Fruit fly (Drosophila melanogaster) whole organism, adult: ENCODE measurements around the gene spirit.

Experiments
- CG11617 ChIP-seq: fragments of 200-800 bp; sonication (Bioruptor generic); optimal IDR thresholded peaks from 2 replicates; lab custom pipeline; 2017; ENCODE audit warnings: mild to moderate bottlenecking, missing biosample characterization, missing genetic modification reagents, missing genetic modification characterization
- CG12768 ChIP-seq: fragments of 200-800 bp; sonication (Bioruptor generic); optimal IDR thresholded peaks from 2 replicates; lab custom pipeline; 2017; ENCODE audit warnings: missing biosample characterization, missing genetic modification characterization, mild to moderate bottlenecking, moderate library complexity, missing genetic modification reagents
- CG14711 ChIP-seq: fragments of 200-800 bp; sonication (Bioruptor generic); optimal IDR thresholded peaks from 2 replicates; lab custom pipeline; 2018; ENCODE audit warnings: missing biosample characterization, mild to moderate bottlenecking, missing genetic modification characterization, moderate library complexity
- CG1620 ChIP-seq: fragments of 200-800 bp; sonication (Bioruptor generic); optimal IDR thresholded peaks from 2 replicates; lab custom pipeline; 2016; ENCODE audit warnings: missing biosample characterization, missing genetic modification characterization
- CG33017 ChIP-seq: fragments of 200-800 bp; sonication (Bioruptor generic); optimal IDR thresholded peaks from 2 replicates; lab custom pipeline; 2018; ENCODE audit warnings: missing biosample characterization, mild to moderate bottlenecking, missing genetic modification characterization, moderate library complexity
- CG5204 ChIP-seq: fragments of 200-800 bp; sonication (Bioruptor generic); optimal IDR thresholded peaks from 2 replicates; lab custom pipeline; 2016; ENCODE audit warnings: missing biosample characterization, missing genetic modification characterization
- CG7045 ChIP-seq: fragments of 200-800 bp; sonication (Bioruptor generic); optimal IDR thresholded peaks from 2 replicates; lab custom pipeline; 2017; ENCODE audit warnings: missing biosample characterization, mild to moderate bottlenecking, missing genetic modification characterization
- CG7101 ChIP-seq: fragments of 200-800 bp; sonication (Bioruptor generic); optimal IDR thresholded peaks from 2 replicates; lab custom pipeline; 2018; ENCODE audit warnings: missing biosample characterization, mild to moderate bottlenecking, missing genetic modification characterization, moderate library complexity
- Clk ChIP-seq: fragments of 200-800 bp; sonication (Bioruptor generic); optimal IDR thresholded peaks from 2 replicates; lab custom pipeline; 2017; ENCODE audit warnings: missing biosample characterization, missing genetic modification characterization
- Crg-1 ChIP-seq: fragments of 200-800 bp; sonication (Bioruptor generic); optimal IDR thresholded peaks from 2 replicates; lab custom pipeline; 2016; ENCODE audit warnings: missing biosample characterization, missing genetic modification characterization
- Hr96 ChIP-seq: fragments of 200-800 bp; sonication (Bioruptor generic); optimal IDR thresholded peaks from 2 replicates; lab custom pipeline; 2016; ENCODE audit warnings: missing biosample characterization, missing genetic modification characterization
- Mnt ChIP-seq: fragments of 200-800 bp; sonication (Bioruptor generic); optimal IDR thresholded peaks from 2 replicates; lab custom pipeline; 2016; ENCODE audit warnings: missing biosample characterization, mild to moderate bottlenecking, missing genetic modification characterization
- bab1 ChIP-seq: fragments of 200-800 bp; sonication (Bioruptor generic); optimal IDR thresholded peaks from 3 replicates; lab custom pipeline; 2019; ENCODE audit warnings: missing biosample characterization, mild to moderate bottlenecking, missing genetic modification characterization, moderate library complexity
- cic ChIP-seq: fragments of 200-800 bp; sonication (Bioruptor generic); optimal IDR thresholded peaks from 2 replicates; lab custom pipeline; 2017; ENCODE audit warnings: missing biosample characterization, mild to moderate bottlenecking, missing genetic modification characterization, moderate library complexity
- cnc ChIP-seq, 2 experiments: fragments of >200 bp; optimal IDR thresholded peaks; 2 replicates each; lab custom pipeline; 2017
- kay ChIP-seq: fragments of 200-800 bp; sonication (Bioruptor generic); peaks from one replicate; lab custom pipeline; 2016; ENCODE audit warnings: missing biosample characterization, missing genetic modification characterization, borderline replicate concordance
- ovo ChIP-seq: fragments of 200-800 bp; sonication (Bioruptor generic); optimal IDR thresholded peaks from 2 replicates; lab custom pipeline; 2016; ENCODE audit warnings: missing biosample characterization, missing genetic modification characterization
- pad ChIP-seq: fragments of 200-800 bp; sonication (Bioruptor generic); optimal IDR thresholded peaks from 3 replicates; lab custom pipeline; 2017; ENCODE audit warnings: missing biosample characterization, missing genetic modification characterization, mild to moderate bottlenecking, moderate library complexity, missing genetic modification reagents
- tj ChIP-seq: fragments of 200-800 bp; sonication (Bioruptor generic); optimal IDR thresholded peaks from 3 replicates; lab custom pipeline; 2017; ENCODE audit warnings: missing biosample characterization, mild to moderate bottlenecking, missing genetic modification characterization, moderate library complexity
- toe ChIP-seq: fragments of 200-800 bp; sonication (Bioruptor generic); optimal IDR thresholded peaks from 2 replicates; lab custom pipeline; 2016; ENCODE audit warnings: missing biosample characterization, missing genetic modification characterization

spirit gene

dm6 chrX:8558762-8559172 lies 14.6 kb downstream of the spirit start, which contains the start of gene IntS4:
IntS4 (minus strand) TSS chrX:8558781.
- TF ChIP-seq Mnt (GFP tag; lab: Kevin White, UChicago) (peak; percentile 90), cic (GFP tag; lab: Kevin White, UChicago) (peak; percentile 20), pad (GFP tag; lab: Kevin White, UChicago) (peak; percentile 68), ovo (GFP tag; lab: Kevin White, UChicago) (peak; percentile 74), CG5204 (no peak), CG33017 (peak; percentile 37), Hr96 (GFP tag; lab: Kevin White, UChicago) (no peak), CG11617 (GFP tag; lab: Kevin White, UChicago) (peak; percentile 75), CG12768 (GFP tag; lab: Kevin White, UChicago) (peak; percentile 52), toe (GFP tag; lab: Kevin White, UChicago) (no peak), Crg-1 (peak; percentile 79), Clk (peak; percentile 6), kay (GFP tag; lab: Kevin White, UChicago) (peak; percentile 55), CG7101 (tag; lab: Kevin White, UChicago) (peak; percentile 82), CG7045 (GFP tag; lab: Kevin White, UChicago) (peak; percentile 28), CG14711 (peak; percentile 77), cnc (optimal IDR thresholded peaks at IDR 0.05; lab: Kevin White, UChicago) (no peak), tj (GFP tag; lab: Kevin White, UChicago) (peak; percentile 59), bab1 (GFP tag; lab: Kevin White, UChicago) (peak; percentile 88), CG1620 (GFP tag; lab: Kevin White, UChicago) (peak; percentile 80)

- TF ChIP-seq Hr96 (GFP tag; lab: Kevin White, UChicago) (no peak), ovo (GFP tag; lab: Kevin White, UChicago) (no peak), CG12768 (GFP tag; lab: Kevin White, UChicago) (no peak), tj (GFP tag; lab: Kevin White, UChicago) (no peak), pad (GFP tag; lab: Kevin White, UChicago) (no peak), toe (GFP tag; lab: Kevin White, UChicago) (no peak), CG1620 (GFP tag; lab: Kevin White, UChicago) (no peak), Crg-1 (no peak), kay (GFP tag; lab: Kevin White, UChicago) (no peak), CG14711 (no peak), Mnt (GFP tag; lab: Kevin White, UChicago) (no peak), Clk (no peak), cic (GFP tag; lab: Kevin White, UChicago) (no peak), CG11617 (GFP tag; lab: Kevin White, UChicago) (no peak), CG7101 (tag; lab: Kevin White, UChicago) (no peak), CG7045 (GFP tag; lab: Kevin White, UChicago) (no peak)
These were observed 19.1 kb downstream of the spirit start for dm6 chrX:8554303-8554702.

dm6 chrX:8542728-8543127 lies 30.7 kb downstream of the spirit start:
- TF ChIP-seq bab1 (GFP tag; lab: Kevin White, UChicago) (no peak), CG11617 (GFP tag; lab: Kevin White, UChicago) (no peak), cnc (optimal IDR thresholded peaks at IDR 0.05; lab: Kevin White, UChicago) (no peak), CG33017 (no peak), CG14711 (no peak), tj (GFP tag; lab: Kevin White, UChicago) (no peak), toe (GFP tag; lab: Kevin White, UChicago) (no peak), CG1620 (GFP tag; lab: Kevin White, UChicago) (no peak), CG7101 (tag; lab: Kevin White, UChicago) (no peak), Clk (no peak), Hr96 (GFP tag; lab: Kevin White, UChicago) (no peak), Mnt (GFP tag; lab: Kevin White, UChicago) (no peak), ovo (GFP tag; lab: Kevin White, UChicago) (no peak), CG5204 (no peak), kay (GFP tag; lab: Kevin White, UChicago) (no peak)

- TF ChIP-seq CG7045 (GFP tag; lab: Kevin White, UChicago) (no peak), CG14711 (no peak), CG7101 (tag; lab: Kevin White, UChicago) (no peak), Mnt (GFP tag; lab: Kevin White, UChicago) (no peak), CG11617 (GFP tag; lab: Kevin White, UChicago) (no peak), kay (GFP tag; lab: Kevin White, UChicago) (no peak)
These were observed 31.4 kb downstream of the spirit start for dm6 chrX:8541985-8542384.

dm6 chrX:8538993-8539392 lies 34.4 kb downstream of the spirit start:
- TF ChIP-seq CG7045 (GFP tag; lab: Kevin White, UChicago) (no peak), Clk (no peak), toe (GFP tag; lab: Kevin White, UChicago) (no peak), CG12768 (GFP tag; lab: Kevin White, UChicago) (no peak), Crg-1 (no peak), kay (GFP tag; lab: Kevin White, UChicago) (no peak), tj (GFP tag; lab: Kevin White, UChicago) (no peak), bab1 (GFP tag; lab: Kevin White, UChicago) (no peak), CG11617 (GFP tag; lab: Kevin White, UChicago) (no peak), CG33017 (no peak), CG14711 (no peak), Mnt (GFP tag; lab: Kevin White, UChicago) (no peak), pad (GFP tag; lab: Kevin White, UChicago) (no peak), CG5204 (no peak)

- TF ChIP-seq CG14711 (no peak), CG1620 (GFP tag; lab: Kevin White, UChicago) (no peak), toe (GFP tag; lab: Kevin White, UChicago) (no peak)
These were observed 35.2 kb downstream of the spirit start for dm6 chrX:8538182-8538581.
